Fruit fly (Drosophila melanogaster) whole organism, wandering third instar larva: ENCODE data around the gene rdgA.

ENCODE experiments used
- Abd-B ChIP-seq: fragments of >200 bp; optimal IDR thresholded peaks from 2 replicates; lab custom pipeline; 2017; ENCODE audit warnings: missing biosample characterization, missing genetic modification characterization
- CG32264 ChIP-seq: fragments of 200-800 bp; sonication (Bioruptor generic); optimal IDR thresholded peaks from 2 replicates; lab custom pipeline; 2016; ENCODE audit warnings: missing biosample characterization, missing genetic modification characterization
- CG9705 ChIP-seq: fragments of 200-800 bp; sonication (Bioruptor generic); optimal IDR thresholded peaks from 2 replicates; lab custom pipeline; 2018; ENCODE audit warnings: missing biosample characterization, mild to moderate bottlenecking, missing genetic modification characterization
- CrebA ChIP-seq: fragments of 200-800 bp; sonication (Bioruptor generic); optimal IDR thresholded peaks from 2 replicates; lab custom pipeline; 2016; ENCODE audit warnings: missing biosample characterization, mild to moderate bottlenecking, missing genetic modification characterization, borderline replicate concordance
- Dfd ChIP-seq: fragments of >200 bp; optimal IDR thresholded peaks from 2 replicates; lab custom pipeline; 2017; ENCODE audit warnings: missing biosample characterization, missing genetic modification characterization
- GATAd ChIP-seq: sonication (Bioruptor generic); optimal IDR thresholded peaks from 2 replicates; lab custom pipeline; 2016; ENCODE audit warnings: missing biosample characterization, missing genetic modification characterization
- HLH106 ChIP-seq: fragments of 200-800 bp; optimal IDR thresholded peaks from 3 replicates; lab custom pipeline; 2019; ENCODE audit warnings: missing biosample characterization, mild to moderate bottlenecking, missing genetic modification characterization, moderate library complexity
- Hnf4 ChIP-seq: fragments of 200-800 bp; sonication (Bioruptor generic); optimal IDR thresholded peaks from 2 replicates; lab custom pipeline; 2016; ENCODE audit warnings: missing biosample characterization, mild to moderate bottlenecking, missing genetic modification characterization
- Hr78 ChIP-seq: fragments of >200 bp; optimal IDR thresholded peaks from 2 replicates; lab custom pipeline; 2017; ENCODE audit warnings: missing biosample characterization, missing genetic modification characterization
- Hr83 ChIP-seq: fragments of 200-300 bp; sonication (Bioruptor generic); optimal IDR thresholded peaks from 2 replicates; lab custom pipeline; 2016; ENCODE audit warnings: missing biosample characterization, mild to moderate bottlenecking, missing genetic modification characterization, moderate library complexity; ENCODE audit not compliant: poor library complexity, severe bottlenecking
- Jra ChIP-seq: sonication (Bioruptor generic); optimal IDR thresholded peaks from 2 replicates; lab custom pipeline; 2016; ENCODE audit warnings: missing biosample characterization, missing genetic modification characterization
- Mio ChIP-seq: sonication (Bioruptor generic); optimal IDR thresholded peaks from 2 replicates; lab custom pipeline; 2016; ENCODE audit warnings: missing biosample characterization, missing genetic modification characterization
- OdsH ChIP-seq: fragments of 200-800 bp; sonication (Bioruptor generic); optimal IDR thresholded peaks from 2 replicates; lab custom pipeline; 2016; ENCODE audit warnings: missing biosample characterization, mild to moderate bottlenecking, missing genetic modification characterization
- Rel ChIP-seq, 2 experiments: fragments of 200-800 bp; sonication (Bioruptor generic) in 1 of 2; optimal IDR thresholded peaks; 2 replicates in 1 of 2; 3 replicates in 1 of 2; lab custom pipeline; 2016 to 2019; ENCODE audit warnings: mild to moderate bottlenecking in 2 of 2, missing biosample characterization in 2 of 2, missing genetic modification characterization in 2 of 2, moderate library complexity in 1 of 2
- Sp1 ChIP-seq: fragments of 200-800 bp; sonication (Bioruptor generic); optimal IDR thresholded peaks from 3 replicates; lab custom pipeline; 2019; ENCODE audit warnings: missing biosample characterization, mild to moderate bottlenecking, missing genetic modification characterization, moderate library complexity
- Vsx2 ChIP-seq: fragments of 200-300, 225-300 bp; sonication (Bioruptor generic); optimal IDR thresholded peaks from 2 replicates; lab custom pipeline; 2018; ENCODE audit warnings: missing biosample characterization, missing genetic modification characterization; ENCODE audit not compliant: partially characterized antibody
- br ChIP-seq: fragments of 200-800 bp; sonication (Bioruptor generic); optimal IDR thresholded peaks from 2 replicates; lab custom pipeline; 2016; ENCODE audit warnings: missing biosample characterization, missing genetic modification characterization
- brk ChIP-seq: fragments of 200-800 bp; sonication (Bioruptor generic); optimal IDR thresholded peaks from 2 replicates; lab custom pipeline; 2016; ENCODE audit warnings: missing biosample characterization, mild to moderate bottlenecking, missing genetic modification characterization
- dl ChIP-seq, 2 experiments: fragments of 175-275, 200-275 bp in 1 of 2; fragments of 200-275 bp in 1 of 2; sonication (Bioruptor generic); optimal IDR thresholded peaks; lab custom pipeline; 2018; ENCODE audit warnings: mild to moderate bottlenecking in 2 of 2, missing biosample characterization in 2 of 2, missing genetic modification characterization in 2 of 2, moderate library complexity in 2 of 2; ENCODE audit not compliant: partially characterized antibody in 2 of 2, insufficient read depth in 1 of 2
- dmrt93B ChIP-seq: fragments of 200-800 bp; sonication (Bioruptor generic); optimal IDR thresholded peaks from 2 replicates; lab custom pipeline; 2018; ENCODE audit warnings: missing biosample characterization, mild to moderate bottlenecking, missing genetic modification characterization
- dsf ChIP-seq: sonication (Bioruptor generic); optimal IDR thresholded peaks from 2 replicates; lab custom pipeline; 2016; ENCODE audit warnings: missing biosample characterization, missing genetic modification characterization, borderline replicate concordance
- ey ChIP-seq: fragments of 200-800 bp; sonication (Bioruptor generic); optimal IDR thresholded peaks from 2 replicates; lab custom pipeline; 2016; ENCODE audit warnings: missing biosample characterization, missing genetic modification characterization
- foxo ChIP-seq, 2 experiments: fragments of 200-800 bp; sonication (Bioruptor generic); optimal IDR thresholded peaks; 2 replicates in 1 of 2; 3 replicates in 1 of 2; lab custom pipeline; 2016 to 2017; ENCODE audit warnings: missing biosample characterization in 2 of 2, missing genetic modification characterization in 2 of 2
- fru ChIP-seq: fragments of 200-800 bp; sonication (Bioruptor generic); optimal IDR thresholded peaks from 3 replicates; lab custom pipeline; 2016; ENCODE audit warnings: missing biosample characterization, mild to moderate bottlenecking, missing genetic modification characterization
- h ChIP-seq: fragments of 200-800 bp; sonication (Bioruptor generic); optimal IDR thresholded peaks from 3 replicates; lab custom pipeline; 2016; ENCODE audit warnings: missing biosample characterization, mild to moderate bottlenecking, missing genetic modification characterization
- jim ChIP-seq: fragments of 175-275, 200-325 bp; sonication (Bioruptor generic); optimal IDR thresholded peaks from 2 replicates; lab custom pipeline; 2016; ENCODE audit warnings: missing biosample characterization, mild to moderate bottlenecking, missing genetic modification characterization
- lola ChIP-seq: fragments of >200 bp; optimal IDR thresholded peaks from 2 replicates; lab custom pipeline; 2017; ENCODE audit warnings: missing biosample characterization, missing genetic modification characterization
- pan ChIP-seq: fragments of >200 bp; optimal IDR thresholded peaks from 2 replicates; lab custom pipeline; 2017
- psq ChIP-seq: fragments of 200-800 bp; sonication (Bioruptor generic); optimal IDR thresholded peaks from 3 replicates; lab custom pipeline; 2017; ENCODE audit warnings: missing biosample characterization, mild to moderate bottlenecking, missing genetic modification characterization, moderate library complexity
- rgr ChIP-seq: fragments of 200-800 bp; sonication (Bioruptor generic); optimal IDR thresholded peaks from 3 replicates; lab custom pipeline; 2016; ENCODE audit warnings: missing biosample characterization, mild to moderate bottlenecking, missing genetic modification characterization
- sage ChIP-seq: fragments of 200-800 bp; sonication (Bioruptor generic); optimal IDR thresholded peaks from 2 replicates; lab custom pipeline; 2016; ENCODE audit warnings: missing biosample characterization, mild to moderate bottlenecking, missing genetic modification characterization
- sv ChIP-seq: fragments of 200-800 bp; sonication (Bioruptor generic); optimal IDR thresholded peaks from 3 replicates; lab custom pipeline; 2016; ENCODE audit warnings: missing biosample characterization, missing genetic modification characterization
- tai ChIP-seq: sonication (Bioruptor generic); optimal IDR thresholded peaks from 2 replicates; lab custom pipeline; 2016; ENCODE audit warnings: missing biosample characterization, missing genetic modification characterization
- usp ChIP-seq: fragments of >200 bp; optimal IDR thresholded peaks from 2 replicates; lab custom pipeline; 2017; ENCODE audit warnings: missing biosample characterization, missing genetic modification characterization
- woc ChIP-seq: sonication (Bioruptor generic); optimal IDR thresholded peaks from 2 replicates; lab custom pipeline; 2016; ENCODE audit warnings: missing biosample characterization, mild to moderate bottlenecking, missing genetic modification characterization

rdgA gene

DNA sequence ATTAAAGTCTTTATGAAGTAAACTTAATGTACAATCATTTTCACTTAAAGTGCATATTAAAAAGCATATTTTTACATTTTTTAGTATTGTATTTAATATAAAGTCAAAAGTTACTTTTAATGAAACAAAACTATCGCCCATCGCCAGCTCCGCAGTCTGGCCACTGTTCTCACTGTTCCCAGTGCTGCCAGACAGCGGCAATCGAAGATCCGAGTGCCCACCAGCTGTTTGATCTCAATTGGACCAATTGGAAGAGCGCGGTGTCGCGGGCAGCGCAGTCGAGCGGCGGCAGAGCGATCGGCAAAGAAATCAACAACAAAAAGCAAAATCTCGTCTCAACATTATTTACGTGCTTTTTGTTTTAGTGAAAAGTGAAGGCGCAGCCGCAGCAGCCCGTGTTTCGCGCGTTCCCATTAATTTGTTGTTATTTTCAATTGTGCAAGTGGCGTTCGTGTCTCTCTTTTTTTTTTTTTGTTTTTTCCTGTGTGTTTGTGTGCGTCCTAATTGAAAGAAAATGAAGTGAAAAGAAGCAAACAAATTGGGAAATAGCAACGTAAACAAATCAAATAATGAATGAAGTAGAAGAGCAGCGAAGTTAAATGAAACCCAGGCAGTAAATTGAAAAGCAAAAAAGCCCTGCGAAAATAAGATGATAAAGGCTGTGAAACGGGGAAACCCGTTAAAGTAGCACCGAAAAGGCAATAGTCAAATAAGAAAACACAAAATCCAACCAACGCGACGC, at the start of gene rdgA:
Gene rdgA, plus strand, starts transcription at position 264 of the 742 bp plus-strand sequence.
- TF ChIP-seq GATAd, result no peak
- peak; percentile 13 for TF ChIP-seq Hnf4 (GFP tag; lab: Kevin White, UChicago)
- peak; percentile 15 for TF ChIP-seq rgr
- no peak for TF ChIP-seq sv
- no peak for TF ChIP-seq Dfd (GFP tag; lab: Kevin White, UChicago)
- no peak for TF ChIP-seq Hr78 (GFP tag; lab: Kevin White, UChicago)
- TF ChIP-seq Rel (GFP tag; optimal IDR thresholded peaks at IDR 0.05; lab: Kevin White, UChicago), result no peak
- TF ChIP-seq Rel (tag; optimal IDR thresholded peaks at IDR 0.05; lab: Kevin White, UChicago), result peak; percentile 51
- TF ChIP-seq woc (GFP tag; lab: Kevin White, UChicago), result peak; percentile 58
- peak; percentile 16 for TF ChIP-seq ey (GFP tag; lab: Kevin White, UChicago)
- no peak for TF ChIP-seq Vsx2 (GFP tag; lab: Kevin White, UChicago)
- TF ChIP-seq usp (GFP tag; lab: Kevin White, UChicago), result no peak
- TF ChIP-seq h, result peak; percentile 14
- no peak for TF ChIP-seq Hr83 (GFP tag; lab: Kevin White, UChicago)
- peak in 1 of 2 experiments; percentile 45 for TF ChIP-seq foxo (GFP tag; optimal IDR thresholded peaks at IDR 0.05; lab: Kevin White, UChicago)
- no peak for TF ChIP-seq Abd-B (GFP tag; lab: Kevin White, UChicago)
- TF ChIP-seq HLH106, result peak; percentile 42

DNA sequence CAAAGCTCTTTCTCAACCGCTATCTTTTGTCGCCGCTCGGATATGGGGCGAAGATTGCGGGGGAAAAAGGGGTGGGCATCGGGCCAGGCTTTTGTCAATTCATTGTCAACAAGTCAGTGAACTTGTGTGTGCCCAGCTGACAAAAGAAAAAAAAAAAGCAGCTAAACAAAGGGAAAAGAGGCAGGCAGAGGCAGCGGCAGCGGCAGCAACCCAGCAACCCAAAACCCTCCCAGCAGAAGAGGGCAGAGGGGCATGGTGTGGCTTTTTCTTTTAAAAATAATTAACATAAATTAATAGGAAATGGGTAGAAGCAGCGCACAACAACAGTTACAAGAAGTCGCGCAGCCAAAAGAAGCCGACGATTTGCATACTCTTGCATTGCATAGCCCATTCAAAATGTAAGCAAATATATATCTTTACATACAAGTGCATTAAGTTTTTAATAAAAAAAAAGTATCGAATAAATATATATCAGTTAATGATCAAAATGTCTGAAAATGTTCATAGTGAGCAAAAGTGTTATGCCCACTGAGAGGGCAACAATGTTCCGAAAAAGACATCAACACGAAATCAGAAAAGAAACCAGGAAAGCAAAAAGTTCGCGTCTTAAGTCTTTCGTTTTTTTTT, 49.7 kb upstream of the rdgA start:
- TF ChIP-seq lola (GFP tag; lab: Kevin White, UChicago) (no peak), woc (GFP tag; lab: Kevin White, UChicago) (peak; percentile 24), fru (peak; percentile 3)

DNA sequence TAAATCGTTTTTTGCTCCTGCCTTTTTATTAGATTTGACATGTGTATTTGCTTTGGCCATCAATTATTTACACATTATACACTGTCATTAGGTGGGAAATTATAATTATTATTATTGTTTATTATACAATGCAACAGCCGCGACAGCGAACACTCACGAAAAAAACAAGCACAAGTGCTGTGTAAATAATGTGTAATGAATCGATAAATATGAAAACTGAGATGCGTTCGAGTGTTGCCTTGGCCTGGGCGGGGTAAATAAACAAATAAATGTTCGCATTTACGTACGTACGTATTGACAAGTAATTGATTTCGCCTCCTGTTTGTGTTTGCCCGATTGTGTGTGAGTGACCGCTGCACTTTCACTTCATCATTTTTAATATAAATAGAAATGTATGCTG, 48.2 kb upstream of the rdgA start:
- TF ChIP-seq Dfd (GFP tag; lab: Kevin White, UChicago) (no peak), OdsH (GFP tag; lab: Kevin White, UChicago) (no peak), tai (no peak), Jra (GFP tag; lab: Kevin White, UChicago) (no peak), psq (GFP tag; lab: Kevin White, UChicago) (no peak), pan (lab: Kevin White, UChicago) (no peak), dl (GFP tag; optimal IDR thresholded peaks at IDR 0.05; lab: Kevin White, UChicago; ENCODE audit: insufficient read depth in 1 of 2, partially characterized antibody in 2 of 2) (no peak)
- TF ChIP-seq, all 38 proteins: peak for 0

DNA sequence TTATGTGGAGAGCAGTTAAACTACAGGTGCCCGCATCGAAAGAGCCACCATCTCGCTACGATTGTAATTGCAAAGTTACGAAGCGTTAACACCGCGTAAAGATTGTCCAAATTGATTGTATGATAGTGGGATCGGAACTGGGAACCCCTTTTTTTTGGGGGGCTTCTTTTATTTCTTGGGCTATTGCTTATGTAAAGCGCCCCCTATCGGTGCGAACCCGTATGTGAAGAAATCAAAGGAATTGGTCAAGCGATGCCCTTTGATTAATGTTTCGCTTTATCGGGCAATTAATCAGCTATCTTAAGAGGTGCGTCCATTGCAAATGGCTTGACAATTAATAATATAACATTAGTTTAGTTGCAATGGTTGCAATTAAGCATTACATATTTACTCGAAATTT, 47.4 kb upstream of the rdgA start:
- TF ChIP-seq foxo (GFP tag; optimal IDR thresholded peaks at IDR 0.05; lab: Kevin White, UChicago) (no peak), psq (GFP tag; lab: Kevin White, UChicago) (no peak), jim (no peak), dmrt93B (GFP tag; lab: Kevin White, UChicago) (no peak), HLH106 (no peak), tai (no peak), brk (GFP tag; lab: Kevin White, UChicago) (no peak), Vsx2 (GFP tag; lab: Kevin White, UChicago) (no peak), ey (GFP tag; lab: Kevin White, UChicago) (no peak), h (no peak), Abd-B (GFP tag; lab: Kevin White, UChicago) (no peak), GATAd (no peak)

DNA sequence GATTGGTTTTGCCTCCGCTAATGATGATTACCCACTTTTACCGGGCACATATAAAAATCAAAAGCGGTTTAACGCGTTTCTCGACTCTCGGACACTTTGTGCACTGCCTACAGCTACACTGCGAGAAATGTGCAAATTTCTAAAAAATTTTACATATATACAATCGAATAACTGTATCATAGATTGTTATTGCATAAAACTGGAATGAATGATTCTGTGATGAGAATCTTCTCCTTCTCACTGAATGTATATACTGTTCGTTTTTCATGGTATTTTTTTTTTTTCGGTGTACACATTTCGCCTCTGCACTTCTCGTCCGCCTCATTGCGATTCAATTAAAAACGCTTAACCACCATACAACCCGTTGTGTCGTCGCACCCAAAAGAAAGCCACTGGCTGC, 45.6 kb upstream of the rdgA start:
- TF ChIP-seq Vsx2 (GFP tag; lab: Kevin White, UChicago) (no peak), lola (GFP tag; lab: Kevin White, UChicago) (no peak), pan (lab: Kevin White, UChicago) (no peak), jim (no peak), tai (peak; percentile 70), Mio (GFP tag; lab: Kevin White, UChicago) (no peak), sage (GFP tag; lab: Kevin White, UChicago) (peak; percentile 72), dsf (GFP tag; lab: Kevin White, UChicago) (peak; percentile 6), Sp1 (GFP tag; lab: Kevin White, UChicago) (peak; percentile 86), Hr83 (GFP tag; lab: Kevin White, UChicago) (no peak), Jra (GFP tag; lab: Kevin White, UChicago) (peak; percentile 58), h (peak; percentile 90), dmrt93B (GFP tag; lab: Kevin White, UChicago) (peak; percentile 70), ey (GFP tag; lab: Kevin White, UChicago) (peak; percentile 89), psq (GFP tag; lab: Kevin White, UChicago) (peak; percentile 73), brk (GFP tag; lab: Kevin White, UChicago) (peak; percentile 63), br (GFP tag; lab: Kevin White, UChicago) (peak; percentile 89), OdsH (GFP tag; lab: Kevin White, UChicago) (peak; percentile 82), CG9705 (GFP tag; lab: Kevin White, UChicago) (peak; percentile 69), CrebA (GFP tag; lab: Kevin White, UChicago) (no peak), woc (GFP tag; lab: Kevin White, UChicago) (peak; percentile 64), fru (peak; percentile 85), CG32264 (GFP tag; lab: Kevin White, UChicago) (peak; percentile 70), HLH106 (peak; percentile 81), GATAd (peak; percentile 25), foxo (GFP tag; optimal IDR thresholded peaks at IDR 0.05; lab: Kevin White, UChicago) (peak in 1 of 2 experiments; percentile 90), rgr (peak; percentile 90), Hnf4 (GFP tag; lab: Kevin White, UChicago) (peak; percentile 86)
